Worm (Caenorhabditis elegans) whole organism, L2 larva: ENCODE results near the gene Y7A5A.9.

ENCODE experiments used
- dmd-4 ChIP-seq: sonication (generic microtip); optimal IDR thresholded peaks from 2 replicates; lab custom pipeline; 2017; ENCODE audit warnings: missing biosample characterization, missing genetic modification characterization
- fos-1 ChIP-seq: fragments of 150-350 bp; optimal IDR thresholded peaks from 2 replicates; lab custom pipeline; 2014; ENCODE audit warnings: missing biosample characterization, missing genetic modification characterization
- nhr-6 ChIP-seq: fragments of 150-350 bp; optimal IDR thresholded peaks from 2 replicates; lab custom pipeline; 2014; ENCODE audit warnings: missing biosample characterization, missing genetic modification characterization
- ztf-11 ChIP-seq: sonication (generic microtip); optimal IDR thresholded peaks from 2 replicates; lab custom pipeline; 2017; ENCODE audit warnings: missing biosample characterization, missing genetic modification characterization

DNA sequence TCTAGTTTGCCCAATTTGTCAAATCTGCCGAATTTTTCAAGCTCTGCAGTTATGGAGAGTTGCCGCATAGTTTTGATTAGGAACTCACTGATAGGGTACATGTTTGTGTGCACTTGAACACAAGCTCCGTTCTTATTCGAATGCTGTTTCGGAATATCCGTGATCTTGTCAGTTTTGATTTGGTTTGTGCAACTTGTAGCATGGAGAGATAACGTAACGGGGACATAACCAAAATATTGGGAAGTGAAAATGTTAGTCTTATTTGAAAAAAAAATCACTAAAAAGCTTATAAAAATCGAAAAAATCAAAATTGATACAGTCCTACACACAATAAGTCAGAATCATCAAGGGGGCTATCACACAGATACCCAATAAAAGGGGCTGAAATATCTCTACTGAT lies 44.9 kb upstream of the Y7A5A.9 start, which contains the start of gene Y7A5A.24:
- TF ChIP-seq ztf-11 (tag; lab: Kevin White, UChicago), result no peak
- no peak for TF ChIP-seq nhr-6 (tag; lab: Kevin White, UChicago)
- no peak for TF ChIP-seq dmd-4 (tag; lab: Kevin White, UChicago)
- TF ChIP-seq fos-1, result no peak
